Worm (Caenorhabditis elegans) whole organism, young adult: ENCODE measurements around the gene ubc-18.

Experiments used
- K11D2.4 ChIP-seq: fragments of 200-800 bp; sonication (Bioruptor generic); IDR thresholded peaks from 2 replicates; pipeline ENCODE4 v1.3.6; 2022; ENCODE audit warnings: missing genetic modification reagents, missing genetic modification characterization, missing compliant biosample characterization
- ama-1 ChIP-seq, 3 experiments: fragments of 150-350 bp in 1 of 3; sonication (generic microtip) in 2 of 3; optimal IDR thresholded peaks; 2 replicates each; lab custom pipeline; 2014 to 2018; ENCODE audit warnings: missing biosample characterization in 2 of 3, missing genetic modification characterization in 2 of 3, missing genetic modification reagents in 2 of 3
- efl-1 ChIP-seq: fragments of 150-350 bp; optimal IDR thresholded peaks from 2 replicates; lab custom pipeline; 2014; ENCODE audit warnings: missing biosample characterization, missing genetic modification reagents, missing genetic modification characterization
- gei-17 ChIP-seq: fragments of 200-800 bp; sonication (Bioruptor generic); optimal IDR thresholded peaks from 2 replicates; lab custom pipeline; 2018; ENCODE audit warnings: mild to moderate bottlenecking, missing genetic modification characterization, missing compliant biosample characterization
- lin-35 ChIP-seq, 3 experiments: fragments of 150-350 bp in 2 of 3; sonication (generic microtip) in 1 of 3; optimal IDR thresholded peaks; 2 replicates each; lab custom pipeline; 2014 to 2018; ENCODE audit warnings: missing biosample characterization in 3 of 3, missing genetic modification characterization in 3 of 3, missing genetic modification reagents in 3 of 3
- madf-8 ChIP-seq: fragments of 200-800 bp; sonication (Bioruptor generic); conservative IDR thresholded peaks from 2 replicates; pipeline ENCODE4 v1.3.6; 2022; ENCODE audit warnings: missing genetic modification reagents, missing genetic modification characterization, missing compliant biosample characterization
- nfya-1 ChIP-seq: sonication (generic microtip); optimal IDR thresholded peaks from 2 replicates; lab custom pipeline; 2017; ENCODE audit warnings: antibody characterized with exemption, missing compliant biosample characterization, missing genetic modification characterization, borderline replicate concordance; ENCODE audit not compliant: insufficient read depth
- snpc-3.4 ChIP-seq: sonication (generic microtip); optimal IDR thresholded peaks from 2 replicates; lab custom pipeline; 2017; ENCODE audit warnings: missing genetic modification characterization, mild to moderate bottlenecking, missing compliant biosample characterization, antibody characterized with exemption, moderate library complexity, missing genotype, missing genetic modification reagents
- snpc-4 ChIP-seq, 5 experiments: fragments of 150-350 bp in 1 of 5; sonication (generic microtip) in 4 of 5; optimal IDR thresholded peaks; 2 replicates each; lab custom pipeline; 2014 to 2018; ENCODE audit warnings: missing genetic modification characterization in 5 of 5, missing biosample characterization in 3 of 5, antibody characterized with exemption in 2 of 5, mild to moderate bottlenecking in 2 of 5, missing compliant biosample characterization in 2 of 5, missing genotype in 2 of 5, moderate library complexity in 2 of 5, missing genetic modification reagents in 1 of 5
- tbp1 ChIP-seq: fragments of 200-800 bp; sonication (Bioruptor generic); optimal IDR thresholded peaks from 2 replicates; lab custom pipeline; 2018; ENCODE audit warnings: mild to moderate bottlenecking, missing genetic modification characterization, missing compliant biosample characterization

ce11 chrIII:7067385-7067896 is 929 bp downstream of the ubc-18 start, which contains the start of gene ger-1:
- TF ChIP-seq tbp1 (GFP tag; lab: Kevin White, UChicago), result peak; percentile 12
- no peak for TF ChIP-seq ama-1 (optimal IDR thresholded peaks at IDR 0.05; lab: Kevin White, UChicago)
- TF ChIP-seq ama-1 (GFP tag; optimal IDR thresholded peaks at IDR 0.05; lab: Kevin White, UChicago), result no peak
- no peak for TF ChIP-seq efl-1 (GFP tag; lab: Kevin White, UChicago)
- TF ChIP-seq K11D2.4 (GFP tag; lab: Robert Waterston, UW), result no peak
- no peak for TF ChIP-seq nfya-1 (tag; lab: Kevin White, UChicago)
- TF ChIP-seq gei-17, result no peak
- no peak for TF ChIP-seq snpc-4 (GFP tag; optimal IDR thresholded peaks at IDR 0.05; lab: Kevin White, UChicago)
- no peak for TF ChIP-seq snpc-4 (tag; optimal IDR thresholded peaks at IDR 0.05; lab: Kevin White, UChicago)
- TF ChIP-seq snpc-3.4 (tag; lab: Kevin White, UChicago), result no peak
- no peak for TF ChIP-seq lin-35 (GFP tag; optimal IDR thresholded peaks at IDR 0.05; lab: Kevin White, UChicago)
- TF ChIP-seq madf-8 (GFP tag; lab: Robert Waterston, UW), result no peak
